Fruit fly (Drosophila melanogaster) ovary, adult (tissue): ENCODE results near the gene CG2685.
A peak's percentile ranks its signal among the peaks of the same experiment; 100 is the strongest.

ENCODE experiments used
- CG17801 ChIP-seq: fragments of 200-800 bp; optimal IDR thresholded peaks from 2 replicates; lab custom pipeline; 2019; ENCODE audit warnings: missing biosample characterization, mild to moderate bottlenecking, missing genetic modification characterization, moderate library complexity; ENCODE audit not compliant: partially characterized antibody

Gene CG2685

DNA sequence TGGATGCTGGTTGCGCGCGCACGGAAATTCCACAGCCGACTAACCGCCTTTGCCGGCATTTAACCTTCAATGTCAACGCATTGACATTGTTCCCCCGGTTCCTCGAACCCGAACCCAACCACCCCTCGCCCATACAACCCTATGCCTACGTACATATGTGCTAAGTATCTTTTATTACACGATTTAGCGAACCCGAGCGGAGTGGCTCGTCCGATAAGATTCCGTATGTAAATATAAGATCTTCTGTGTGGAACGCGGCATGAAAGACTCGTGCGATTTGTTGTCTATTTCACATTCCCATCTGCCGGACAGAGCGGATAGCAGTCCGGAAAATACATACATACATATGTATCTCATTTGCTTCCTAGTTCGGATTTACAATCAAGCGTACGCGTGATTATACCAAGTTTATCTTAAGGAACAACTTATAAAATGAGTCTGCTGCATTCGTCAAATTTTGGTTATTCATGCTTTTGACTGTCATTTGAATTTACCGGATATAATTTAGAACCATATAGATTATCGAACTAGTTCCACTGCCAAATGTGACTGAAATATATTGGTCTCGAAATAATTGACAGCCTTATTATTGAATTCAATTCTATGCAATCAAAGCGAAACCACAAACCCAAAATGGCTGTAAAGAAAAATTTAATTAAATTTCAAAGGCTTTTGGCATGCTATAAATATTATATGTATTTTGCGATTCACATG, 6.2 kb downstream of the CG2685 start, which contains the start of gene CG2680:
Gene CG2680 (minus strand): TSS at position 51 of the 714 bp plus-strand sequence.
- TF ChIP-seq CG17801, result no peak

DNA sequence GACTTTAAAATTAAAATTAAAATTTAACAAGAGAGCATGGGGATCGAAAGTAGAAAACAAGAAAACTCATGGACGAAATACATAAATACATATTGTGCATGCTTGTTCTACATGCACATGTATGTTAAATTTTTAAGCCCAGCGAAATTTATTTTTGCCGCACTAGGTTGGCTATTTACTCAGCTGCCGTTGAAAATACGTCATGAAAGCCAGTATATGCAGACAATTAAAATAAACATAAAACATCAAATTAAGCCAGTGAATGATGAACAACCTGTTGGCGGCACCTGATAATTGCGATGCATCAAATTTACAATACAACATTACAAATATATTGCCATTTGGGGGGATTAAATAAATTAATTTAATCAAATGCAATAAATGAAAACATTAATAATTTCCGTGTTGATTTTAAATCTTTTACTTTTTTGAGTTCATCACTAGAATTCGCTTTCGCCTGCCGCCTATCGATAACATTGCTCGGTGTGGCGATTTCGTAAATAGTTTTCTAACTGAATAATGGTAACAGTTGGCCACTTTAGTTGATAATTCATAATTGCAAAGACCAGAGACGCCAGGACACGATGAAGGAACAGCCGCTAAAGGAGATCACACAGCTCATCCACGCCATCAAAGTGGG, 9.5 kb downstream of the CG2685 start, which contains the start of gene eIF2Bbeta:
Gene eIF2Bbeta (plus strand): TSS at position 438 of the 640 bp plus-strand sequence.
- no peak for TF ChIP-seq CG17801

DNA sequence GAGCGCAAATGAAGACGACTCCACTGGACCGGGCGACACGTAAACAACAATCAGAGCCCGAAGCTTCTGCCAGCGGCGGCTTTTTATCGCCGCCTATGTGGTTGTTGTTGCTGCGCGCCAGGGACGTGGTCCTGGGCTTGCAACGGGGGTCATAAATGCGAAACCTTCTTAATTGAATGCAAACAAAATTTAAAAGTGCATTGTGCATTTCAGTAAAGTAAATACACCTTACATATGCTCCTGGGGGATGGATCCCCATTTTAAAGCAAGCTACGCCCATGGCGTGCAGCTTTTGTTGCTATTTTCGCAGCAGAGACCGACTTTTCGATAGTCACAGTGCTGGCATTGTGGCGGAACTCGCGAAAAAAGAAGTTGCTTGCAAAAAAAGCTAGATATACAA, 10.1 kb downstream of the CG2685 start, which contains the start of gene Ugalt:
Gene Ugalt (minus strand): TSS at position 160 of the 400 bp plus-strand sequence.
- TF ChIP-seq CG17801, result peak; percentile 100

DNA sequence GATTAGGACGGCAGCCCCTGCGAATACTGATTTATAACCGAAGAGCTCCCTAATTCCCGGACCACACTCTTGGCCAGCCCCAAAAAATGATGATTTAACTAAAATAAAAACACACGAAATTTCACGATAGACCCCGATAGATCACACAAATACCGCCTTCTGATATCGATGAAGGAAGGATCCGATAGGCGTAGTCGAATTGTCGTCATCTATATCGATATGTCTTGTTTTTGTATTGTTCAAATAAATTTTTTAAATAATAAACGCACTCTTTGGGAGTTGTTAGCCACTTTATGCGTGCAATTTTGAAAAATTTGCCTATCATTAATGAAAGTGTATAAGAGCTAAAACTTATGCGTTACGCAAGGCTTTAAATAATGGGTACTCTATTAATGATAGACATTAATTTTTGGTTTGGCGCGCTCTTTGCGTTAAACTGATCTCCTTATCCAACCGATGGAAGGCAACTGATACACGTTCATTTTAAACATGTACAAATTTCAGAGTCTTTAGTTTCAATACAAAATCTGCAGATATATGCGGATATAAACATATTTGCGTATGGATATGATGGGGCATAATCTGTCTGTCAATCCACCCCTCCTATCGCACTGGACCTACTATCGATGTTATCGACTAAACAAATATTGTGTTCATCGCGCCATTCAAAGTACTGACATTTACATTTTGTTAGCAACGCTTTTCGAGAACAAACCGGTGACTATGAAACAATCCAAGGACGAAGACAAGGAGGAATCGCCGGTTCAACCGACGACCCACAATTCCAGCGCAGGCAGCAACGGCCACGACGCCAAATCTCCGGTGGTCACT, 15.5 kb downstream of the CG2685 start, which contains the start of the genes Spg7 and Lint-O:
Gene Spg7 (minus strand): TSS at position 148 of the 831 bp plus-strand sequence.
Gene Lint-O (plus strand): TSS at position 638 of the 831 bp plus-strand sequence.
- no peak for TF ChIP-seq CG17801

DNA sequence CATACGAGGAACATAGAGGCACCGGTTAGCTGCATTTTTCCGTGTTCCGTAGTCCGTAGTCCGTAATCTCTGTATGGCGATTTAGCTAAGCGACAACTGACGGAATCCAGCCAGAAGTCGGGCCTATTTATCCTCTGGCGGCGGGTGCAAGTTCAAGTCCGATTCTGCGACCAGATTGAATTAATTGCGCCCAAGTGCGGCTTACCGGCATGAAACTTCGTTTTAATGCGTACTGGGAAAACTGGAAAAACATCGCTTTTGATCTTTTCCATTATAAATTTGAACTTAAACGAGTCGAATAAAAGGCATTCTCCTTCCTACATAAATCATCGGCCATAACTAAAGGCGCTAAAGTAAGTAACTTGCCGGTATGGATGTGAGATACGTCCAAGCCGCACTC, 20.0 kb downstream of the CG2685 start, which contains the start of gene dyw:
Gene dyw (minus strand): TSS at position 101 of the 400 bp plus-strand sequence.
- no peak for TF ChIP-seq CG17801

DNA sequence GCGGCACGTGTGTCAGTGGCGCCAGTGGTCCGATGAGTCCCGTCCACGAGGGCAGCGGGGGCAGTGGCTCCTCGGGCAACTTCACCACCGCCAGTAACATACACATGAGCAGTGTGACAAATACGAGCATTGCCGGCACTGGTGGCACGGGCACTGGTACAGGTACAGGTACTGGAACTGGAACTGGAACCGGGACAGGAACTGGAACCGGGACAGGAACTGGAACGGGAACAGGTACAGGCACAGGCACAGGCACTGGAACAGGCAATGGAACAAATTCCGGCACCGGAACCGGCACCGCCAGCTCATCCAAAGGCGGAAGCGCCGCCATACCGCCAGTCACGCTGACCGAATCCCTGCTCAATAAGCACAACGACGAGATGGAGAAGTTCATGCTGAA, 23.4 kb downstream of the CG2685 start:
- no peak for TF ChIP-seq CG17801

DNA sequence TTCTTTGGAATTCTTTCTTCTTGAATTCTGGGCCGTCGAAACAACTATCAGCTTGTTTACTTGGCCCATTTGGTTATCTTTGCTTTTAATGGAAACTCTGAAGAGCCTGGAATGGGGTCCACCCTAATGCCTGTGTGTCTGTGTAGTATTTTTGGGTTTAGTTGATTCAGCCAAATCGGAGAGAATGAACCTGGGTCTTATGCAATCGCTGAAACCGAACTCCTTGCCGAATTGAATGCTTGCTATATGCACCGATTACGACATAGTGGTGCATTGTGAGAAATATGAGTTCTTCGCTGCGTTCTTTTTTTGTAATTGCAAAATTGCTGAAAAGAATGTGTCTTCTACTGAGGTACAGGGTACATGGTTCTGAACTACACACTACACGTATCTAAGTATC, 26.8 kb downstream of the CG2685 start:
- TF ChIP-seq CG17801, result no peak

DNA sequence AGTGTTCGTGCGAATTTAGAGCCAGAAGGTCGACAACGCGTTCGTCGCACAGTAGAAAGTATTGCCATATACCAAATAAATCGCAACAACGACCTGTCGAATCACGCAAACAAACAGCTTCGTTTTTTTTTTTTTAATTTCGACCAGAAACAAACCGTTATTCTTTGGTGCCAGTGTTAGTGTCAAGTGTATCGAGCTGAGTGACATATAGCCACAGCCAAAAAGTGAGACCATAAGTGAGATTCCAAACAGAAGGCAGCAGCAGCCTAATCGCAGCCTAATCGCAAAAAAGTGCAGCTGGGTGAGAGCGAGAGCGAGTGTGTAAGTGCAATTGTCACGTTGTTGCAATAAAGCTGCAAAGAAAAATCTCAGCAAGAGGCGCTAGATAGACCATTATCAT, 28.2 kb downstream of the CG2685 start, which contains the start of gene per:
Gene per (plus strand): TSS at position 1 of the 400 bp plus-strand sequence.
- TF ChIP-seq CG17801, result no peak

DNA sequence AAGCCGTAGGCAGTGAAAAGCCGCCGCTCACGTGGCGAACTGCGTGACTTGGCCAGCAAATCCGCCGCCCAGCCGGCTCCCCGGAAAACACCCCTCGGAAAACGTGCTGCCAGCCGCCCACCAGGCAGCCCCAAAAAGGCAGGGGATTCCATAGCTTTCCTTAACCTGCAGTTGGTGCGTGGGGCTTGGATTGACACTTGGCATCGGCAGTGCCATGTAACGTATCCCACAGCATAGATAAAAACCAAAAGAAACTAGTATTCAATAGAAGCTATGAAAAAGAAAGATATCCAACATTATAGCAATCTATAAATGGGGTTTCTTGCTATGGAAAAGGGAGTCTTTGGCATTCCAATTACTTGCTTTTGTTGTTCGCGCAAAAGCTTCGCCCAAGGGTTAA, 28.7 kb downstream of the CG2685 start:
- no peak for TF ChIP-seq CG17801

DNA sequence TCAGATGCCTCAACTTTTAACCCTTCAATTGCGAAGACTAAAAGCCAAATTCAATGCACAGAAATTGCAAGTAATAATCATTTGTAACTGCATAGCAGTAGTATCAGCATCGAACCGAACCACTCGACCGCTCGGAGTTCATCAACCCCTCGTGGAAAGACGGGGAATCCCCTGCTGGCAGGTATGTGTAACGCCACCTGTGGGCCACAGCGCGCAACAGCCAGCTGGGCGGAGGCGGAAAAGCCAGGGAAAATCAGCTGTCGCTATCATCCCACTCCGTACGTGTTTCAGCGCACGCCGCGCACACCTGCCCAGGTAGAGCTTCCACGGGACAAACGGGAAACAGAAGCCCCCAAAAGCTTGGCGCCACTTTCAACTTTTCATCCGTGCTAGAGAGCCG, 29.3 kb downstream of the CG2685 start:
- TF ChIP-seq CG17801, result no peak

DNA sequence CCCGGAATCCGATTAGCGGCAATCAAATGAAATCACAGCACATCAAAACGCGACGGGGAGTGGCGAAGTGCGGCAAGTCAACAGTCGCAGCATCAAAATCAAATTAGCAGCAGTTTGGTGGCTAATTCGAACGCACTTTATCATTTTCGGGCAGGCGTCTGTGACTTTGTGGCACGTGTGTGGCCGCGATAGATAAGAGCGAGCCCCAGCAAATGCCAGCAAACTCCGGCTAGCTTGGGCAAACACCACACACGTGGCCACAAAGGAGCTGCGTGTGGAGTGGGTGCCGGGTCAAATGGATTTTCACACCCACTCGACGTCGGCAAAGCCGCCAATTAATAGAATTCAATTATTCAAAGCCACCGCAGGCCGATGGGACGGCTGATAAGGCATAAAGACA, 29.8 kb downstream of the CG2685 start:
- no peak for TF ChIP-seq CG17801

DNA sequence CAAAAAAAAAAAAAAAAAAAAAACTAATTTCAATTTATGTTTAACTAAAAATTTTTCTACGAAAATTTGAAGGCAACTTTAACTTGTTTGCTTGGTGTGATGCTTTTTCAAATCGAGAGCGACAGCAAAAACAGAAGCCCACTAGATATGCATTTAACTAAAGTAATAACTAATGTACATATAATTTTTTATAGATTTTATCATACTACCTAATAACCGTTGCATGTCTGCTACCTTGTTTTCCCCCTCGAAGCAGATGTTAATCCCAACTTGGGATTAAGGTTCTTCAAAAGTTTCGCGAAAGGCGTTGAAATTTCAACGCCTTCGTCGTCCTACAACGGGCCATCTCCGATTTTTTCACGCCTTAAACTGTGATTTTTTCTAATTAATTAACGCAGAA, 30.9 kb downstream of the CG2685 start, which contains the start of gene CG2652:
Gene CG2652 (minus strand): TSS at position 101 of the 400 bp plus-strand sequence.
- no peak for TF ChIP-seq CG17801

DNA sequence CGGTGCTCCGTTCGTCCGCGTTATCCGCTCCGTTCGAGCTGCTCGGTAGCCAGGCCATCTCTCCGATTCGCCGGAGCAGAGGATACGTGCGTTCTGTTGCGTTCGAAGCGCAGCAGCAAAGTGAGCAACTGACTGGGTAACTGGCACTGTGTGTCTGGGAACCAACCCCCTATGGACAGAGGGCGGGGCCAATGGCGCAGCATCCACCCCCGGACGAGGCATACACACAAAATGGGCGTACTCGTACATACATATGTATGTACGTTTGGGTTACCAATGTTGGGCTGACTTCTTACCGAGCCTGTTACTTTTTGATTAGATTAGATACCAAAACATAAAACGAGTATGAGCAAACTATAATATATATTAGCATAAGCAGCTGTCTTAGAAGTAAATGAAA, 32.2 kb downstream of the CG2685 start, which contains the start of gene HLH3B:
Gene HLH3B (minus strand): TSS at position 123 of the 400 bp plus-strand sequence.
- no peak for TF ChIP-seq CG17801

DNA sequence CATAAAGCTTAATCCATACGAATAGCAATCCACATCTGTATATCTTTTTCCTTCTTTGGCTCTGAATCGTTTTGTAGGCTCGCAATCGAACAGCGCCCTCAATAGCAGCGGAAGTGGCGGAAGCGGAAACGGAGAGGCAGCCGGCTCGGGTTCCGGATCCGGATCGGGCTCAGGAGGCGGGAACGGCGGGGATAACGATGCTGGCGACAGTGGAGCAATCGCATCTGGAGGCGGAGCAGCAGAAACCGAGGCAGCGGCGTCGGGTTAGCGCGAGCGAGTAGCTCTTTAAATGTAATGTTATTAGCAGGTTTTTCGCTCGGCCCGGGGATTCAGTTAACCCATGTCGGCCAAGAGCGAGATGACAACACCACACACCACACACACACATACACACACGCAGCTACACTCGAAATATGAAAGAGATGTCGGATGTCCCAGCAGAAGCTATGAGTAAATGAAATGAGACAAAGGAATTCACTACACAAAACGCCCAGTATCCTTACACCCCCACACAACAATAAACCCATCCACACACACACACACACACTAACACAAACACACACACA, 36.7 kb downstream of the CG2685 start:
- no peak for TF ChIP-seq CG17801

DNA sequence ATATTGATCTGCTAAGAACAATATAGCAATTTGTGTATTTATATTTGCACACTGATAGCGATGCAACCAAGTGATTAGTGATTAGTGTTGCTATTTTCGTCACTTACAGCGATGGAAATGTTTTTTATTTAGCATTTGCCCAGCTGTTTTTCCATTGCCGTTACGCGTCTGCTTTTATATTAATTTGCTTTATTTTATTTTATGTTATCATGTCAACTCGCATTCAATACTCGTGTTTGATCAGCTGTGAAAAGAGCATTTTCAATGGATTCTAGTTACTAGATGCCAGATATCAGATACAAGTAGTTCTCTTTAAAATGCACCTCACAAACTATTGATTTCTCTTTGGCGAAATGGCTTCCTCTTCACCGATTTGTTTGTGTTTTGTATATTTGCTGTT, 50.3 kb downstream of the CG2685 start:
- TF ChIP-seq CG17801, result no peak

DNA sequence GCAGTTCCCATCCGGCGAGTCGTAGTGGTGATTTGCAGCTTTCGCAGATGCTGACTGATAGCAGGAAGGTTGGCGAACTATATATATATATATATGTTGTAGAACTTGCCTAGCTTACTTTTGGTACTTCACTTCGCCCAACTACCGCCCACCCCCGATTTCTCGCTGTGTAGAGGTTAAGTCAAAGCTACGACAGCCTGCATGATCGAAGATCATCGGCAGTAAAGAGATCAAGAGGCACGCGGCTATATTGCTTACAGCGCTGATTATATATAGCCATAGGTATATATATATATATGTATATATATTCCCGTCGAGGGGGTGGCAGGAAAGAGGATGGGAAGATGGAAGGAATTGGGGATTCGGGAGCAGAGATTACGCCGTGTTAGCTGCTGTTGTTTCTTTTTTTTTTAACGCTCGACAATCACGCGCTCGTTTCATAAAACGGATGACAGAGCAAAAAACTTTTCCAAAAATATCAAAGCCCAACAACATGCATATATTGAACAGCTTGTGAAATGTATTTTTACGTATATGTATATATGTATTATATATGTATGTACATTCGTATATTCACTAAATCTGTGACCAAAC, 51.1 kb downstream of the CG2685 start:
- no peak for TF ChIP-seq CG17801
